Worm (Caenorhabditis elegans) whole organism, young adult: ENCODE measurements around the gene rab-6.1.
A peak's percentile ranks its signal among the peaks of the same experiment; 100 is the strongest.

Experiments used
- B0019.2 ChIP-seq: fragments of 200-800 bp; sonication (Bioruptor generic); conservative IDR thresholded peaks from 2 replicates; pipeline ENCODE4 v1.3.6; 2022; ENCODE audit warnings: missing genetic modification reagents, missing genetic modification characterization, missing compliant biosample characterization
- B0035.1 ChIP-seq: sonication (generic microtip); optimal IDR thresholded peaks from 2 replicates; lab custom pipeline; 2016; ENCODE audit warnings: missing genetic modification characterization, mild to moderate bottlenecking, missing compliant biosample characterization, missing genotype, missing genetic modification reagents
- F37B4.10 ChIP-seq: fragments of 200-800 bp; sonication (Bioruptor generic); IDR thresholded peaks from 2 replicates; pipeline ENCODE4 v1.3.6; 2022; ENCODE audit warnings: missing genetic modification characterization, missing compliant biosample characterization
- F39B2.1 ChIP-seq: fragments of 200-800 bp; sonication (Bioruptor generic); IDR thresholded peaks from 2 replicates; pipeline ENCODE4 v1.3.6; 2022; ENCODE audit warnings: missing genetic modification reagents, missing genetic modification characterization, missing compliant biosample characterization
- F55B11.4 ChIP-seq: sonication (generic microtip); optimal IDR thresholded peaks from 2 replicates; lab custom pipeline; 2016; ENCODE audit warnings: missing compliant biosample characterization, missing genetic modification characterization, borderline replicate concordance; ENCODE audit not compliant: insufficient read depth
- T07F8.4 ChIP-seq: sonication (generic microtip); optimal IDR thresholded peaks from 2 replicates; lab custom pipeline; 2016; ENCODE audit warnings: mild to moderate bottlenecking, missing genetic modification characterization, moderate library complexity, missing compliant biosample characterization
- Y53F4B.3 ChIP-seq: fragments of 200-800 bp; sonication (Bioruptor generic); IDR thresholded peaks from 2 replicates; pipeline ENCODE4 v1.3.6; 2022; ENCODE audit warnings: missing genetic modification reagents, missing genetic modification characterization, missing compliant biosample characterization
- Y53G8AR.9 ChIP-seq: fragments of 200-800 bp; sonication (Bioruptor generic); conservative IDR thresholded peaks from 2 replicates; pipeline ENCODE4 v1.3.6; 2022; ENCODE audit warnings: missing genetic modification reagents, missing genetic modification characterization, missing compliant biosample characterization
- Y56A3A.18 ChIP-seq: fragments of 200-800 bp; sonication (Bioruptor generic); IDR thresholded peaks from 2 replicates; pipeline ENCODE4 v1.3.6; 2022; ENCODE audit warnings: missing genetic modification reagents, missing genetic modification characterization, missing compliant biosample characterization
- Y67H2A.10 ChIP-seq: fragments of 200-800 bp; sonication (Bioruptor generic); conservative IDR thresholded peaks from 2 replicates; pipeline ENCODE4 v1.3.6; 2022; ENCODE audit warnings: missing genetic modification reagents, missing genetic modification characterization, missing compliant biosample characterization
- ZK185.1 ChIP-seq: sonication (generic microtip); optimal IDR thresholded peaks from 2 replicates; lab custom pipeline; 2016; ENCODE audit warnings: mild to moderate bottlenecking, missing genetic modification characterization, missing compliant biosample characterization; ENCODE audit not compliant: poor library complexity, severe bottlenecking
- aptf-3 ChIP-seq: fragments of 200-800 bp; sonication (Bioruptor generic); IDR thresholded peaks from 2 replicates; pipeline ENCODE4 v1.3.6; 2022; ENCODE audit warnings: missing genetic modification characterization, missing compliant biosample characterization
- ccch-3 ChIP-seq: fragments of 200-800 bp; sonication (Bioruptor generic); optimal IDR thresholded peaks from 2 replicates; lab custom pipeline; 2018; ENCODE audit warnings: mild to moderate bottlenecking, missing genetic modification characterization, missing compliant biosample characterization
- ceh-100 ChIP-seq: fragments of 200-800 bp; sonication (Bioruptor generic); IDR thresholded peaks from 2 replicates; pipeline ENCODE4 v1.3.6; 2022; ENCODE audit warnings: missing genetic modification reagents, missing genetic modification characterization, missing compliant biosample characterization
- ceh-27 ChIP-seq: fragments of 200-800 bp; sonication (Bioruptor generic); optimal IDR thresholded peaks from 2 replicates; lab custom pipeline; 2018; ENCODE audit warnings: mild to moderate bottlenecking, missing genetic modification characterization, moderate library complexity, missing compliant biosample characterization
- ceh-58 ChIP-seq: fragments of 200-800 bp; sonication (Bioruptor generic); IDR thresholded peaks from 2 replicates; pipeline ENCODE4 v1.3.6; 2022; ENCODE audit warnings: missing genetic modification characterization, missing compliant biosample characterization
- die-1 ChIP-seq: sonication (generic microtip); optimal IDR thresholded peaks from 2 replicates; lab custom pipeline; 2016; ENCODE audit warnings: missing genotype, mild to moderate bottlenecking, missing genetic modification characterization, missing compliant biosample characterization
- egl-44 ChIP-seq: fragments of 200-800 bp; sonication (Bioruptor generic); IDR thresholded peaks from 2 replicates; pipeline ENCODE4 v1.3.6; 2022; ENCODE audit warnings: missing genetic modification reagents, missing genetic modification characterization, missing compliant biosample characterization
- ets-4 ChIP-seq: fragments of 200-800 bp; sonication (Bioruptor generic); optimal IDR thresholded peaks from 2 replicates; lab custom pipeline; 2018; ENCODE audit warnings: mild to moderate bottlenecking, missing genetic modification characterization, missing compliant biosample characterization
- fkh-3 ChIP-seq: sonication (generic microtip); optimal IDR thresholded peaks from 2 replicates; lab custom pipeline; 2016; ENCODE audit warnings: mild to moderate bottlenecking, missing genetic modification characterization, missing compliant biosample characterization
- gei-17 ChIP-seq: fragments of 200-800 bp; sonication (Bioruptor generic); optimal IDR thresholded peaks from 2 replicates; lab custom pipeline; 2018; ENCODE audit warnings: mild to moderate bottlenecking, missing genetic modification characterization, missing compliant biosample characterization
- hlh-12 ChIP-seq: sonication (generic microtip); optimal IDR thresholded peaks from 2 replicates; lab custom pipeline; 2016; ENCODE audit warnings: missing genetic modification characterization, missing compliant biosample characterization
- hlh-26 ChIP-seq: fragments of 200-800 bp; sonication (Bioruptor generic); conservative IDR thresholded peaks from 2 replicates; pipeline ENCODE4 v1.3.6; 2022; ENCODE audit warnings: missing genetic modification reagents, missing genetic modification characterization, missing compliant biosample characterization
- hmg-1.2 ChIP-seq: fragments of 200-800 bp; sonication (Bioruptor generic); IDR thresholded peaks from 2 replicates; pipeline ENCODE4 v1.3.6; 2022; ENCODE audit warnings: missing genetic modification reagents, missing genetic modification characterization, missing compliant biosample characterization
- lag-1 ChIP-seq: fragments of 200-800 bp; sonication (Bioruptor generic); IDR thresholded peaks from 2 replicates; pipeline ENCODE4 v1.3.6; 2022; ENCODE audit warnings: missing genetic modification reagents, missing genetic modification characterization, missing compliant biosample characterization
- let-526 ChIP-seq: fragments of 200-800 bp; sonication (Bioruptor generic); IDR thresholded peaks from 2 replicates; pipeline ENCODE4 v1.3.6; 2022; ENCODE audit warnings: missing genetic modification reagents, missing genetic modification characterization, missing compliant biosample characterization
- let-607 ChIP-seq, 2 experiments: fragments of 200-800 bp in 1 of 2; sonication (Bioruptor generic) in 1 of 2; sonication (generic microtip) in 1 of 2; optimal IDR thresholded peaks; 2 replicates each; lab custom pipeline; 2016 to 2018; ENCODE audit warnings: mild to moderate bottlenecking in 2 of 2, missing compliant biosample characterization in 2 of 2, missing genetic modification characterization in 2 of 2, moderate library complexity in 2 of 2, missing genotype in 1 of 2
- lin-35 ChIP-seq, 3 experiments: fragments of 150-350 bp in 2 of 3; sonication (generic microtip) in 1 of 3; optimal IDR thresholded peaks; 2 replicates each; lab custom pipeline; 2014 to 2018; ENCODE audit warnings: missing biosample characterization in 3 of 3, missing genetic modification characterization in 3 of 3, missing genetic modification reagents in 3 of 3
- lsy-27 ChIP-seq: sonication (generic microtip); optimal IDR thresholded peaks from 2 replicates; lab custom pipeline; 2017; ENCODE audit warnings: missing genetic modification characterization, mild to moderate bottlenecking, missing compliant biosample characterization, antibody characterized with exemption, missing genotype, borderline replicate concordance; ENCODE audit not compliant: insufficient read depth
- madf-3 ChIP-seq: fragments of 200-800 bp; sonication (Bioruptor generic); IDR thresholded peaks from 2 replicates; pipeline ENCODE4 v1.3.6; 2022; ENCODE audit warnings: missing genetic modification reagents, missing genetic modification characterization, missing compliant biosample characterization
- mel-28 ChIP-seq: sonication (generic microtip); optimal IDR thresholded peaks from 2 replicates; lab custom pipeline; 2016; ENCODE audit warnings: borderline replicate concordance, mild to moderate bottlenecking, missing genetic modification characterization, missing compliant biosample characterization
- mes-4 ChIP-seq: sonication (generic microtip); optimal IDR thresholded peaks from 2 replicates; lab custom pipeline; 2016; ENCODE audit warnings: missing genotype, missing genetic modification characterization, missing compliant biosample characterization
- nhr-120 ChIP-seq: fragments of 200-800 bp; sonication (Bioruptor generic); IDR thresholded peaks from 2 replicates; pipeline ENCODE4 v1.3.6; 2022; ENCODE audit warnings: missing genetic modification characterization, missing compliant biosample characterization
- nhr-179 ChIP-seq: sonication (generic microtip); optimal IDR thresholded peaks from 2 replicates; lab custom pipeline; 2016; ENCODE audit warnings: mild to moderate bottlenecking, missing genetic modification characterization, missing compliant biosample characterization
- pha-4 ChIP-seq: fragments of 150-350 bp; sonication (generic microtip); optimal IDR thresholded peaks from 2 replicates; lab custom pipeline; 2014; ENCODE audit warnings: missing biosample characterization, missing genetic modification reagents, missing genetic modification characterization
- rec-8 ChIP-seq, 2 experiments: sonication (generic microtip); optimal IDR thresholded peaks; 2 replicates each; lab custom pipeline; 2016; ENCODE audit warnings: mild to moderate bottlenecking in 2 of 2, missing genetic modification characterization in 2 of 2, missing genetic modification reagents in 2 of 2, missing genotype in 2 of 2, missing biosample characterization in 1 of 2, missing compliant biosample characterization in 1 of 2, moderate library complexity in 1 of 2
- sea-2 ChIP-seq: fragments of 200-800 bp; sonication (Bioruptor generic); IDR thresholded peaks from 2 replicates; pipeline ENCODE4 v1.3.6; 2022; ENCODE audit warnings: missing genetic modification characterization, missing compliant biosample characterization
- snpc-1.1 ChIP-seq: sonication (generic microtip); optimal IDR thresholded peaks from 2 replicates; lab custom pipeline; 2017; ENCODE audit warnings: missing genetic modification characterization, mild to moderate bottlenecking, missing compliant biosample characterization, antibody characterized with exemption, moderate library complexity, missing genotype, missing genetic modification reagents; ENCODE audit not compliant: insufficient read depth
- snpc-1.3 ChIP-seq: sonication (generic microtip); optimal IDR thresholded peaks from 2 replicates; lab custom pipeline; 2017; ENCODE audit warnings: missing genetic modification characterization, mild to moderate bottlenecking, missing compliant biosample characterization, antibody characterized with exemption, moderate library complexity, missing genotype, missing genetic modification reagents; ENCODE audit not compliant: insufficient read depth
- snpc-3.4 ChIP-seq: sonication (generic microtip); optimal IDR thresholded peaks from 2 replicates; lab custom pipeline; 2017; ENCODE audit warnings: missing genetic modification characterization, mild to moderate bottlenecking, missing compliant biosample characterization, antibody characterized with exemption, moderate library complexity, missing genotype, missing genetic modification reagents
- somi-1 ChIP-seq: fragments of 200-800 bp; sonication (Bioruptor generic); optimal IDR thresholded peaks from 2 replicates; lab custom pipeline; 2018; ENCODE audit warnings: mild to moderate bottlenecking, missing genetic modification characterization, missing compliant biosample characterization
- sptf-2 ChIP-seq: fragments of 200-800 bp; sonication (Bioruptor generic); optimal IDR thresholded peaks from 2 replicates; lab custom pipeline; 2018; ENCODE audit warnings: mild to moderate bottlenecking, missing genetic modification characterization, missing compliant biosample characterization
- tbx-9 ChIP-seq: sonication (generic microtip); optimal IDR thresholded peaks from 2 replicates; lab custom pipeline; 2016; ENCODE audit warnings: borderline replicate concordance, missing genetic modification characterization, inconsistent platforms, missing compliant biosample characterization
- zim-3 ChIP-seq: sonication (generic microtip); optimal IDR thresholded peaks from 2 replicates; lab custom pipeline; 2017; ENCODE audit warnings: mild to moderate bottlenecking, missing genetic modification characterization, moderate library complexity, missing compliant biosample characterization
- ztf-18 ChIP-seq: sonication (generic microtip); optimal IDR thresholded peaks from 2 replicates; lab custom pipeline; 2016; ENCODE audit warnings: missing genotype, mild to moderate bottlenecking, missing genetic modification characterization, missing compliant biosample characterization
- ztf-25 ChIP-seq: fragments of 200-800 bp; sonication (Bioruptor generic); IDR thresholded peaks from 2 replicates; pipeline ENCODE4 v1.3.6; 2022; ENCODE audit warnings: missing genetic modification reagents, missing genetic modification characterization, missing compliant biosample characterization

Gene rab-6.1

ce11 chrIII:9051119-9051597 is 45.4 kb upstream of the rab-6.1 start (continued):
- TF ChIP-seq snpc-1.3 (tag; lab: Kevin White, UChicago) (peak; percentile 35), tbx-9 (peak; percentile 3), somi-1 (GFP tag; lab: Kevin White, UChicago) (peak; percentile 85), sea-2 (GFP tag; lab: Robert Waterston, UW) (no peak), ccch-3 (GFP tag; lab: Kevin White, UChicago) (no peak), Y56A3A.18 (GFP tag; lab: Robert Waterston, UW) (no peak; the same call in 1 of the 2 replicates), F37B4.10 (no peak), let-607 (tag; optimal IDR thresholded peaks at IDR 0.05; lab: Kevin White, UChicago) (peak; percentile 58 to 64), Y53F4B.3 (GFP tag; lab: Robert Waterston, UW) (no peak), mel-28 (tag; lab: Kevin White, UChicago) (peak; percentile 72), B0035.1 (tag; lab: Kevin White, UChicago) (no peak), Y53G8AR.9 (peak; percentile 84; the same call in 1 of the 2 replicates), rec-8 (tag; optimal IDR thresholded peaks at IDR 0.05; lab: Kevin White, UChicago) (no peak), lin-35 (GFP tag; optimal IDR thresholded peaks at IDR 0.05; lab: Kevin White, UChicago) (peak in 1 of 3 experiments; percentile 15), hmg-1.2 (peak; percentile 54), gei-17 (peak; percentile 48), die-1 (tag; lab: Kevin White, UChicago) (no peak), snpc-3.4 (tag; lab: Kevin White, UChicago) (no peak), ztf-18 (tag; lab: Kevin White, UChicago) (peak; percentile 53), lsy-27 (tag; lab: Kevin White, UChicago) (no peak), lag-1 (GFP tag; lab: Robert Waterston, UW) (no peak), ets-4 (GFP tag; lab: Kevin White, UChicago) (no peak), mes-4 (tag; lab: Kevin White, UChicago) (no peak), ceh-100 (GFP tag; lab: Robert Waterston, UW) (no peak; the same call in 1 of the 2 replicates), F55B11.4 (tag; lab: Kevin White, UChicago) (no peak), pha-4 (peak; percentile 6), nhr-120 (GFP tag; lab: Robert Waterston, UW) (no peak), madf-3 (GFP tag; lab: Robert Waterston, UW) (peak; percentile 45; the same call in 1 of the 2 replicates), aptf-3 (GFP tag; lab: Robert Waterston, UW) (0 out of 2 replicates have a peak, but pooled peaks have one; percentile 6), B0019.2 (GFP tag; lab: Robert Waterston, UW) (no peak), let-526 (GFP tag; lab: Robert Waterston, UW) (peak; percentile 63; the same call in 1 of the 2 replicates), ceh-27 (peak; percentile 76), Y67H2A.10 (no peak), egl-44 (GFP tag; lab: Robert Waterston, UW) (peak; percentile 45; the same call in 1 of the 2 replicates), snpc-1.1 (no peak), ztf-25 (no peak), ZK185.1 (tag; lab: Kevin White, UChicago) (no peak), hlh-26 (no peak), ceh-58 (GFP tag; lab: Robert Waterston, UW) (no peak), fkh-3 (tag; lab: Kevin White, UChicago) (no peak), T07F8.4 (tag; lab: Kevin White, UChicago) (no peak), zim-3 (tag; lab: Kevin White, UChicago) (peak; percentile 47), F39B2.1 (no peak), nhr-179 (tag; lab: Kevin White, UChicago) (no peak), hlh-12 (tag; lab: Kevin White, UChicago) (no peak), sptf-2 (GFP tag; lab: Kevin White, UChicago) (peak; percentile 8)
